Worm (Caenorhabditis elegans) whole organism, late embryonic: Measurements from ENCODE around the gene C50B6.1.

Source experiments
- C08G9.2 ChIP-seq: sonication (generic microtip); optimal IDR thresholded peaks from 2 replicates; lab custom pipeline; 2016; ENCODE audit warnings: mild to moderate bottlenecking, missing genetic modification characterization, moderate library complexity, missing compliant biosample characterization
- C38D4.7 ChIP-seq: fragments of 200-800 bp; sonication (Bioruptor generic); optimal IDR thresholded peaks from 2 replicates; lab custom pipeline; 2018; ENCODE audit warnings: mild to moderate bottlenecking, missing genetic modification characterization, moderate library complexity, missing compliant biosample characterization
- K09A11.1 ChIP-seq: sonication (generic microtip); optimal IDR thresholded peaks from 2 replicates; lab custom pipeline; 2017; ENCODE audit warnings: antibody characterized with exemption, mild to moderate bottlenecking, missing genetic modification characterization, missing compliant biosample characterization; ENCODE audit not compliant: insufficient read depth
- T23F11.4 ChIP-seq: fragments of 200-800 bp; sonication (Bioruptor generic); optimal IDR thresholded peaks from 2 replicates; lab custom pipeline; 2018; ENCODE audit warnings: mild to moderate bottlenecking, missing genetic modification characterization, missing compliant biosample characterization
- Y22D7AL.16 ChIP-seq: sonication (generic microtip); optimal IDR thresholded peaks from 2 replicates; lab custom pipeline; 2016; ENCODE audit warnings: missing genetic modification characterization, missing compliant biosample characterization
- ahr-1 ChIP-seq: sonication (generic microtip); optimal IDR thresholded peaks from 2 replicates; lab custom pipeline; 2016; ENCODE audit warnings: missing genetic modification characterization, missing compliant biosample characterization
- ceh-19 ChIP-seq: fragments of 200-800 bp; sonication (Bioruptor generic); optimal IDR thresholded peaks from 2 replicates; lab custom pipeline; 2018; ENCODE audit warnings: mild to moderate bottlenecking, missing genetic modification characterization, missing compliant biosample characterization
- ceh-45 ChIP-seq: fragments of 200-800 bp; sonication (Bioruptor generic); IDR thresholded peaks from 2 replicates; pipeline ENCODE4 v1.3.6; 2022; ENCODE audit warnings: missing genetic modification reagents, missing genetic modification characterization, missing compliant biosample characterization
- che-1 ChIP-seq: sonication (generic microtip); optimal IDR thresholded peaks from 2 replicates; lab custom pipeline; 2016; ENCODE audit warnings: mild to moderate bottlenecking, missing genetic modification characterization, missing compliant biosample characterization
- dmd-4 ChIP-seq: sonication (generic microtip); optimal IDR thresholded peaks from 2 replicates; lab custom pipeline; 2016; ENCODE audit warnings: borderline replicate concordance, missing genetic modification characterization, missing compliant biosample characterization
- elt-2 ChIP-seq: sonication (generic microtip); optimal IDR thresholded peaks from 2 replicates; lab custom pipeline; 2016; ENCODE audit warnings: missing genetic modification reagents, missing genetic modification characterization, missing compliant biosample characterization
- fax-1 ChIP-seq: sonication (generic microtip); optimal IDR thresholded peaks from 2 replicates; lab custom pipeline; 2016; ENCODE audit warnings: missing genotype, missing genetic modification characterization, missing compliant biosample characterization
- fkh-6 ChIP-seq: sonication (generic microtip); optimal IDR thresholded peaks from 2 replicates; lab custom pipeline; 2016; ENCODE audit warnings: missing genetic modification characterization, missing compliant biosample characterization
- hlh-30 ChIP-seq: sonication (generic microtip); optimal IDR thresholded peaks from 2 replicates; lab custom pipeline; 2017; ENCODE audit warnings: antibody characterized with exemption, missing genetic modification characterization, missing compliant biosample characterization; ENCODE audit not compliant: insufficient read depth
- hlh-8 ChIP-seq: sonication (generic microtip); optimal IDR thresholded peaks from 2 replicates; lab custom pipeline; 2016; ENCODE audit warnings: missing genotype, missing genetic modification characterization, missing compliant biosample characterization
- mec-3 ChIP-seq: sonication (generic microtip); optimal IDR thresholded peaks from 2 replicates; lab custom pipeline; 2016; ENCODE audit warnings: borderline replicate concordance, missing genetic modification characterization, missing compliant biosample characterization
- nhr-11 ChIP-seq: fragments of 150-350 bp; optimal IDR thresholded peaks from 2 replicates; lab custom pipeline; 2014; ENCODE audit warnings: missing biosample characterization, missing genetic modification characterization
- nhr-232 ChIP-seq: sonication (generic microtip); optimal IDR thresholded peaks from 2 replicates; lab custom pipeline; 2016; ENCODE audit warnings: missing genetic modification characterization, missing compliant biosample characterization
- npax-4 ChIP-seq: sonication (generic microtip); optimal IDR thresholded peaks from 2 replicates; lab custom pipeline; 2016; ENCODE audit warnings: missing genetic modification characterization, missing compliant biosample characterization
- odd-2 ChIP-seq: sonication (generic microtip); optimal IDR thresholded peaks from 2 replicates; lab custom pipeline; 2017; ENCODE audit warnings: antibody characterized with exemption, mild to moderate bottlenecking, missing genetic modification characterization, missing compliant biosample characterization
- pag-3 ChIP-seq: sonication (generic microtip); optimal IDR thresholded peaks from 2 replicates; lab custom pipeline; 2016; ENCODE audit warnings: missing compliant biosample characterization, missing genetic modification characterization, borderline replicate concordance
- pax-1 ChIP-seq: fragments of 150-350 bp; optimal IDR thresholded peaks from 2 replicates; lab custom pipeline; 2014; ENCODE audit warnings: missing biosample characterization, missing genetic modification characterization
- pha-2 ChIP-seq: sonication (generic microtip); optimal IDR thresholded peaks from 2 replicates; lab custom pipeline; 2017; ENCODE audit warnings: mild to moderate bottlenecking, missing genetic modification characterization, missing compliant biosample characterization
- pqm-1 ChIP-seq: sonication (generic microtip); optimal IDR thresholded peaks from 2 replicates; lab custom pipeline; 2016; ENCODE audit warnings: missing genetic modification characterization, missing compliant biosample characterization
- sox-2 ChIP-seq: fragments of 200-800 bp; sonication (Bioruptor generic); IDR thresholded peaks from 2 replicates; pipeline ENCODE4 v1.3.6; 2022; ENCODE audit warnings: missing genetic modification reagents, missing genetic modification characterization, missing compliant biosample characterization
- syd-9 ChIP-seq: sonication (generic microtip); optimal IDR thresholded peaks from 2 replicates; lab custom pipeline; 2016; ENCODE audit warnings: mild to moderate bottlenecking, missing genetic modification characterization, moderate library complexity, missing compliant biosample characterization
- tbx-7 ChIP-seq: sonication (generic microtip); optimal IDR thresholded peaks from 2 replicates; lab custom pipeline; 2016; ENCODE audit warnings: missing genotype, missing genetic modification characterization, missing compliant biosample characterization
- unc-86 ChIP-seq: sonication (generic microtip); optimal IDR thresholded peaks from 2 replicates; lab custom pipeline; 2016; ENCODE audit warnings: missing genetic modification characterization, missing compliant biosample characterization

The C50B6.1 gene

ce11 chrV:13265628-13266027 is 43.1 kb upstream of the C50B6.1 start:
- TF ChIP-seq pha-2 (tag; lab: Kevin White, UChicago), result no peak

ce11 chrV:13266630-13267029 is 42.1 kb upstream of the C50B6.1 start:
- TF ChIP-seq tbx-7 (tag; lab: Kevin White, UChicago) (no peak), sox-2 (GFP tag; lab: Robert Waterston, UW) (no peak)

- no peak for TF ChIP-seq K09A11.1 (tag; lab: Kevin White, UChicago)
- TF ChIP-seq hlh-8 (tag; lab: Kevin White, UChicago), result no peak
- no peak for TF ChIP-seq fax-1 (tag; lab: Kevin White, UChicago)
- peak; percentile 34 for TF ChIP-seq elt-2 (tag; lab: Kevin White, UChicago)
- TF ChIP-seq Y22D7AL.16 (tag; lab: Kevin White, UChicago), result no peak
Observed at ce11 chrV:13268032-13268431, 40.7 kb upstream of the C50B6.1 start.

ce11 chrV:13269228-13269630 is 39.5 kb upstream of the C50B6.1 start:
- peak; percentile 21 for TF ChIP-seq elt-2 (tag; lab: Kevin White, UChicago)
- no peak for TF ChIP-seq hlh-30
- TF ChIP-seq, all 69 proteins: peak for 1

ce11 chrV:13272275-13272674 is 36.4 kb upstream of the C50B6.1 start:
- TF ChIP-seq che-1, result no peak
- TF ChIP-seq Y22D7AL.16 (tag; lab: Kevin White, UChicago), result no peak
- no peak for TF ChIP-seq fax-1 (tag; lab: Kevin White, UChicago)
- no peak for TF ChIP-seq nhr-232
- TF ChIP-seq pha-2 (tag; lab: Kevin White, UChicago), result no peak
- TF ChIP-seq ceh-19 (GFP tag; lab: Kevin White, UChicago), result no peak
- no peak for TF ChIP-seq C08G9.2
- TF ChIP-seq, all 69 proteins: peak for 0

- no peak for TF ChIP-seq pha-2 (tag; lab: Kevin White, UChicago)
- TF ChIP-seq mec-3 (tag; lab: Kevin White, UChicago), result no peak
- TF ChIP-seq C38D4.7 (GFP tag; lab: Kevin White, UChicago), result no peak
- no peak for TF ChIP-seq fkh-6 (tag; lab: Kevin White, UChicago)
- no peak for TF ChIP-seq pqm-1 (tag; lab: Kevin White, UChicago)
- no peak for TF ChIP-seq ceh-19 (GFP tag; lab: Kevin White, UChicago)
- no peak for TF ChIP-seq pag-3
- no peak for TF ChIP-seq ahr-1 (tag; lab: Kevin White, UChicago)
- TF ChIP-seq syd-9 (tag; lab: Kevin White, UChicago), result no peak
- TF ChIP-seq odd-2 (tag; lab: Kevin White, UChicago), result no peak
Observed at ce11 chrV:13273302-13273701, 35.4 kb upstream of the C50B6.1 start.

ce11 chrV:13274615-13275014 is 34.1 kb upstream of the C50B6.1 start:
- TF ChIP-seq syd-9 (tag; lab: Kevin White, UChicago) (no peak), ceh-45 (no peak)

- no peak for TF ChIP-seq nhr-11
- no peak for TF ChIP-seq fax-1 (tag; lab: Kevin White, UChicago)
- no peak for TF ChIP-seq syd-9 (tag; lab: Kevin White, UChicago)
- TF ChIP-seq unc-86 (tag; lab: Kevin White, UChicago), result no peak
- TF ChIP-seq hlh-30, result no peak
- TF ChIP-seq pha-2 (tag; lab: Kevin White, UChicago), result no peak
Observed at ce11 chrV:13275959-13276358, 32.8 kb upstream of the C50B6.1 start, which contains the start of gene F32F2.4. F32F2.4 (plus strand) TSS chrV:13276259.

- TF ChIP-seq pax-1 (tag; lab: Kevin White, UChicago), result no peak
- no peak for TF ChIP-seq C08G9.2
- no peak for TF ChIP-seq dmd-4 (tag; lab: Kevin White, UChicago)
- no peak for TF ChIP-seq npax-4
- no peak for TF ChIP-seq pqm-1 (tag; lab: Kevin White, UChicago)
- TF ChIP-seq T23F11.4 (GFP tag; lab: Kevin White, UChicago), result no peak
Observed at ce11 chrV:13280382-13280781, 28.3 kb upstream of the C50B6.1 start.
